Fruit fly (Drosophila melanogaster): ENCODE measurements around the gene Rad1.

- TF ChIP-seq CG8478 (optimal IDR thresholded peaks at IDR 0.05) (no peak), psq (optimal IDR thresholded peaks at IDR 0.05) (no peak), EcR (GFP tag; optimal IDR thresholded peaks at IDR 0.05) (no peak), usp (GFP tag; optimal IDR thresholded peaks at IDR 0.05) (no peak), pan (optimal IDR thresholded peaks at IDR 0.05) (no peak)
Measured at dm6 chr2L:2564758-2565157, 10.1 kb downstream of the Rad1 start, which contains the start of gene Cyp309a1.
